Fruit fly (Drosophila melanogaster) whole organism, embryonic: Measurements from ENCODE around the gene waw.

ENCODE experiments used
- Atf-2 ChIP-seq: fragments of 200-800 bp; sonication (Bioruptor generic); optimal IDR thresholded peaks from 2 replicates; lab custom pipeline; 2016; ENCODE audit warnings: missing biosample characterization, missing genetic modification characterization
- Atf3 ChIP-seq: fragments of 200-800 bp; sonication (Bioruptor generic); optimal IDR thresholded peaks from 3 replicates; lab custom pipeline; 2016; ENCODE audit warnings: missing biosample characterization, missing genetic modification characterization
- Blimp-1 ChIP-seq: fragments of 200-800 bp; sonication (Bioruptor generic); optimal IDR thresholded peaks from 3 replicates; lab custom pipeline; 2018; ENCODE audit warnings: missing biosample characterization, missing genetic modification characterization, mild to moderate bottlenecking, moderate library complexity, missing genetic modification reagents
- CG10267 ChIP-seq: fragments of 200-800 bp; sonication (Bioruptor generic); optimal IDR thresholded peaks from 2 replicates; lab custom pipeline; 2018; ENCODE audit warnings: missing biosample characterization, mild to moderate bottlenecking, missing genetic modification characterization, moderate library complexity
- CG12299 ChIP-seq: fragments of 200-800 bp; sonication (Bioruptor generic); optimal IDR thresholded peaks from 2 replicates; lab custom pipeline; 2018; ENCODE audit warnings: missing biosample characterization, mild to moderate bottlenecking, missing genetic modification characterization
- CG12769 ChIP-seq: fragments of 200-800 bp; sonication (Bioruptor generic); optimal IDR thresholded peaks from 2 replicates; lab custom pipeline; 2019; ENCODE audit warnings: missing biosample characterization, mild to moderate bottlenecking, missing genetic modification characterization, moderate library complexity
- CG12942 ChIP-seq: fragments of 200-800 bp; sonication (Bioruptor generic); optimal IDR thresholded peaks from 3 replicates; lab custom pipeline; 2016; ENCODE audit warnings: missing biosample characterization, missing genetic modification characterization
- CG14441 ChIP-seq: fragments of 200-800 bp; sonication (Bioruptor generic); IDR thresholded peaks from 2 replicates; pipeline ENCODE4 v1.3.6; 2022; ENCODE audit warnings: missing biosample characterization, missing genetic modification characterization
- CG14965 ChIP-seq: fragments of 200-800 bp; sonication (Bioruptor generic); optimal IDR thresholded peaks from 2 replicates; lab custom pipeline; 2016; ENCODE audit warnings: missing biosample characterization, missing genetic modification characterization, borderline replicate concordance
- CG15269 ChIP-seq: fragments of 200-800 bp; sonication (Bioruptor generic); optimal IDR thresholded peaks from 2 replicates; lab custom pipeline; 2018; ENCODE audit warnings: missing biosample characterization, mild to moderate bottlenecking, missing genetic modification characterization, moderate library complexity
- CG1602 ChIP-seq: fragments of 200-800 bp; sonication (Bioruptor generic); optimal IDR thresholded peaks from 3 replicates; lab custom pipeline; 2016; ENCODE audit warnings: missing biosample characterization, missing genetic modification characterization
- CG17361 ChIP-seq: fragments of 200-800 bp; sonication (Bioruptor generic); IDR thresholded peaks from 3 replicates; pipeline ENCODE4 v1.3.6; 2022; ENCODE audit warnings: missing biosample characterization, missing genetic modification characterization
- CG18599 ChIP-seq: fragments of 200-800 bp; sonication (Bioruptor generic); optimal IDR thresholded peaks from 3 replicates; lab custom pipeline; 2017; ENCODE audit warnings: missing biosample characterization, missing genetic modification characterization, mild to moderate bottlenecking, moderate library complexity, missing genetic modification reagents
- CG2129 ChIP-seq: fragments of 200-800 bp; sonication (Bioruptor generic); IDR thresholded peaks from 2 replicates; pipeline ENCODE4 v1.3.6; 2022; ENCODE audit warnings: missing biosample characterization, missing genetic modification characterization; ENCODE audit not compliant: partially characterized antibody
- CG2202 ChIP-seq: fragments of 200-800 bp; sonication (Bioruptor generic); optimal IDR thresholded peaks from 2 replicates; lab custom pipeline; 2018; ENCODE audit warnings: missing biosample characterization, mild to moderate bottlenecking, missing genetic modification characterization
- CG30431 ChIP-seq: fragments of 200-800 bp; sonication (Bioruptor generic); optimal IDR thresholded peaks from 2 replicates; lab custom pipeline; 2017; ENCODE audit warnings: missing biosample characterization, missing genetic modification characterization
- CG3847 ChIP-seq: fragments of 200-800 bp; sonication (Bioruptor generic); IDR thresholded peaks from 2 replicates; pipeline ENCODE4 v1.3.6; 2022; ENCODE audit warnings: missing biosample characterization, missing genetic modification characterization
- CG4282 ChIP-seq: fragments of 200-800 bp; sonication (Bioruptor generic); optimal IDR thresholded peaks from 2 replicates; lab custom pipeline; 2016; ENCODE audit warnings: missing biosample characterization, missing genetic modification characterization
- CG4360 ChIP-seq: fragments of 200-800 bp; sonication (Bioruptor generic); IDR thresholded peaks from 2 replicates; pipeline ENCODE4 v1.3.6; 2022; ENCODE audit warnings: missing biosample characterization, missing genetic modification characterization
- CG4820 ChIP-seq: fragments of 200-800 bp; sonication (Bioruptor generic); optimal IDR thresholded peaks from 3 replicates; lab custom pipeline; 2016; ENCODE audit warnings: missing biosample characterization, missing genetic modification characterization
- CG5245 ChIP-seq: fragments of 200-800 bp; sonication (Bioruptor generic); optimal IDR thresholded peaks from 3 replicates; lab custom pipeline; 2016; ENCODE audit warnings: missing biosample characterization, missing genetic modification characterization
- CG6254 ChIP-seq: fragments of 200-800 bp; sonication (Bioruptor generic); optimal IDR thresholded peaks from 3 replicates; lab custom pipeline; 2017; ENCODE audit warnings: mild to moderate bottlenecking, missing biosample characterization, missing genetic modification reagents, missing genetic modification characterization
- CG6813 ChIP-seq: fragments of 200-800 bp; sonication (Bioruptor generic); optimal IDR thresholded peaks from 2 replicates; lab custom pipeline; 2017; ENCODE audit warnings: missing biosample characterization, missing genetic modification characterization, mild to moderate bottlenecking, moderate library complexity, missing genetic modification reagents
- CG9876 ChIP-seq: fragments of 200-800 bp; sonication (Bioruptor generic); optimal IDR thresholded peaks from 2 replicates; lab custom pipeline; 2016; ENCODE audit warnings: missing biosample characterization, missing genetic modification characterization
- Dfd ChIP-seq, 2 experiments: fragments of >200 bp; optimal IDR thresholded peaks; 2 replicates each; lab custom pipeline; 2017; ENCODE audit warnings: missing biosample characterization in 2 of 2, missing genetic modification characterization in 2 of 2
- Dref ChIP-seq: fragments of 200-800 bp; sonication (Bioruptor generic); IDR thresholded peaks from 2 replicates; pipeline ENCODE4 v1.3.6; 2022; ENCODE audit warnings: missing biosample characterization, missing genetic modification characterization
- Ets97D ChIP-seq: fragments of 200-800 bp; sonication (Bioruptor generic); optimal IDR thresholded peaks from 3 replicates; lab custom pipeline; 2016; ENCODE audit warnings: missing biosample characterization, missing genetic modification characterization
- H2.0 ChIP-seq: fragments of 200-800 bp; sonication (Bioruptor generic); IDR thresholded peaks from 2 replicates; pipeline ENCODE4 v1.3.6; 2022; ENCODE audit warnings: missing biosample characterization, missing genetic modification characterization
- HmgD ChIP-seq: fragments of 200-800 bp; sonication (Bioruptor generic); optimal IDR thresholded peaks from 3 replicates; lab custom pipeline; 2016; ENCODE audit warnings: missing biosample characterization, missing genetic modification characterization
- Mes4 ChIP-seq: fragments of 200-800 bp; sonication (Bioruptor generic); optimal IDR thresholded peaks from 2 replicates; lab custom pipeline; 2016; ENCODE audit warnings: missing biosample characterization, missing genetic modification characterization
- Pdp1 ChIP-seq, 2 experiments: fragments of 200-800 bp; sonication (Bioruptor generic); optimal IDR thresholded peaks; 3 replicates each; lab custom pipeline; 2016; ENCODE audit warnings: missing biosample characterization in 2 of 2, missing genetic modification characterization in 2 of 2, mild to moderate bottlenecking in 1 of 2, moderate library complexity in 1 of 2
- Rfx ChIP-seq: fragments of 200-800 bp; sonication (Bioruptor generic); IDR thresholded peaks from 2 replicates; pipeline ENCODE4 v1.3.6; 2022; ENCODE audit warnings: missing biosample characterization, missing genetic modification characterization
- Spps ChIP-seq: fragments of 200-800 bp; sonication (Bioruptor generic); optimal IDR thresholded peaks from 2 replicates; lab custom pipeline; 2018; ENCODE audit warnings: missing biosample characterization, mild to moderate bottlenecking, missing genetic modification characterization
- Tbp ChIP-seq: fragments of >200 bp; optimal IDR thresholded peaks from 2 replicates; lab custom pipeline; 2018; ENCODE audit warnings: missing biosample characterization, missing genetic modification characterization
- ab ChIP-seq: fragments of 200-800 bp; sonication (Bioruptor generic); optimal IDR thresholded peaks from 2 replicates; lab custom pipeline; 2016; ENCODE audit warnings: missing biosample characterization, missing genetic modification characterization
- abd-A ChIP-seq: fragments of 200-800 bp; sonication (Bioruptor generic); optimal IDR thresholded peaks from 3 replicates; lab custom pipeline; 2019; ENCODE audit warnings: missing biosample characterization, mild to moderate bottlenecking, missing genetic modification characterization, moderate library complexity
- bowl ChIP-seq: fragments of 200-800 bp; sonication (Bioruptor generic); IDR thresholded peaks from 2 replicates; pipeline ENCODE4 v1.3.6; 2022; ENCODE audit warnings: missing biosample characterization, missing genetic modification characterization
- croc ChIP-seq: fragments of 200-800 bp; sonication (Bioruptor generic); conservative IDR thresholded peaks from 3 replicates; pipeline ENCODE4 v1.3.6; 2022; ENCODE audit warnings: missing biosample characterization, missing genetic modification characterization
- eve ChIP-seq, 2 experiments: fragments of >200 bp; optimal IDR thresholded peaks; 2 replicates each; lab custom pipeline; 2017; ENCODE audit warnings: missing biosample characterization in 2 of 2, missing genetic modification characterization in 2 of 2
- fd96Cb ChIP-seq: fragments of 200-800 bp; sonication (Bioruptor generic); optimal IDR thresholded peaks from 2 replicates; lab custom pipeline; 2018; ENCODE audit warnings: missing biosample characterization, mild to moderate bottlenecking, missing genetic modification characterization, moderate library complexity
- gsb-n ChIP-seq: fragments of 200-800 bp; sonication (Bioruptor generic); optimal IDR thresholded peaks from 3 replicates; lab custom pipeline; 2018; ENCODE audit warnings: missing biosample characterization, mild to moderate bottlenecking, missing genetic modification characterization
- gt ChIP-seq: fragments of 200-800 bp; sonication (Bioruptor generic); IDR thresholded peaks from 2 replicates; pipeline ENCODE4 v1.3.6; 2022; ENCODE audit warnings: missing biosample characterization, missing genetic modification characterization
- hkb ChIP-seq, 2 experiments: fragments of 200-800 bp in 1 of 2; fragments of >200 bp in 1 of 2; sonication (Bioruptor generic) in 1 of 2; IDR thresholded peaks in 1 of 2; optimal IDR thresholded peaks in 1 of 2; 2 replicates each; pipeline versions ENCODE4 v1.3.6 to Lab custom; 2017 to 2022; ENCODE audit warnings: missing biosample characterization in 1 of 2, missing genetic modification characterization in 1 of 2
- ind ChIP-seq: fragments of 200-800 bp; sonication (Bioruptor generic); optimal IDR thresholded peaks from 3 replicates; lab custom pipeline; 2016; ENCODE audit warnings: missing biosample characterization, missing genetic modification characterization
- kah ChIP-seq: fragments of 200-800 bp; sonication (Bioruptor generic); optimal IDR thresholded peaks from 2 replicates; lab custom pipeline; 2018; ENCODE audit warnings: missing biosample characterization, mild to moderate bottlenecking, missing genetic modification characterization
- mam ChIP-seq: fragments of 200-800 bp; sonication (Bioruptor generic); optimal IDR thresholded peaks from 3 replicates; lab custom pipeline; 2016; ENCODE audit warnings: missing biosample characterization, missing genetic modification characterization
- otp ChIP-seq: fragments of 200-800 bp; sonication (Bioruptor generic); IDR thresholded peaks from 3 replicates; pipeline ENCODE4, ENCODE4 v1.3.6; 2022; ENCODE audit warnings: missing biosample characterization, missing genetic modification characterization
- ssp ChIP-seq: fragments of 200-800 bp; sonication (Bioruptor generic); IDR thresholded peaks from 2 replicates; pipeline ENCODE4 v1.3.6; 2022; ENCODE audit warnings: missing biosample characterization, missing genetic modification characterization
- stc ChIP-seq: fragments of 200-800 bp; sonication (Bioruptor generic); IDR thresholded peaks from 2 replicates; pipeline ENCODE4 v1.3.6; 2022; ENCODE audit warnings: missing biosample characterization, missing genetic modification characterization
- ttk ChIP-seq: fragments of 200-800 bp; sonication (Bioruptor generic); IDR thresholded peaks from 2 replicates; pipeline ENCODE4 v2.1.2; 2022; ENCODE audit warnings: missing biosample characterization, missing genetic modification characterization
- wdn ChIP-seq: fragments of 200-800 bp; sonication (Bioruptor generic); IDR thresholded peaks from 2 replicates; pipeline ENCODE4 v1.3.6; 2022; ENCODE audit warnings: missing biosample characterization, missing genetic modification characterization

The waw gene

dm6 chrX:21375595-21376047, 12.8 kb downstream of the waw start:
- TF ChIP-seq otp (GFP tag; lab: Robert Waterston, UW), result no peak
- TF ChIP-seq CG12299 (tag; lab: Kevin White, UChicago), result no peak
- TF ChIP-seq Ets97D, result no peak
- TF ChIP-seq Tbp (GFP tag; lab: Kevin White, UChicago), result no peak
- TF ChIP-seq Rfx (GFP tag; lab: Robert Waterston, UW), result peak; percentile 57
- TF ChIP-seq HmgD (GFP tag; lab: Kevin White, UChicago), result no peak
- no peak for TF ChIP-seq Atf3 (GFP tag; lab: Kevin White, UChicago)
- no peak for TF ChIP-seq Dref (GFP tag; lab: Robert Waterston, UW)
- TF ChIP-seq Pdp1 (GFP tag; optimal IDR thresholded peaks at IDR 0.05; lab: Kevin White, UChicago), result peak in 1 of 2 experiments; percentile 99
- peak; percentile 36 for TF ChIP-seq Blimp-1 (GFP tag; lab: Kevin White, UChicago)
- peak; percentile 27 for TF ChIP-seq fd96Cb
- no peak for TF ChIP-seq Atf-2 (GFP tag; lab: Kevin White, UChicago)
- peak; percentile 52; the same call in 2 of the 3 replicates for TF ChIP-seq CG17361
- no peak for TF ChIP-seq wdn (GFP tag; lab: Robert Waterston, UW)
- no peak for TF ChIP-seq CG2129
- no peak for TF ChIP-seq ssp (GFP tag; lab: Robert Waterston, UW)
- no peak for TF ChIP-seq CG2202 (tag; lab: Kevin White, UChicago)
- TF ChIP-seq CG4360 (GFP tag; lab: Robert Waterston, UW), result no peak
- no peak for TF ChIP-seq gt
- TF ChIP-seq Mes4 (GFP tag; lab: Kevin White, UChicago), result no peak
- no peak for TF ChIP-seq CG9876
- no peak for TF ChIP-seq CG5245 (GFP tag; lab: Kevin White, UChicago)
- TF ChIP-seq stc, result no peak
- no peak for TF ChIP-seq CG6254 (GFP tag; lab: Kevin White, UChicago)
- TF ChIP-seq CG14441 (GFP tag; lab: Robert Waterston, UW), result no peak
- no peak for TF ChIP-seq CG4282
- TF ChIP-seq kah, result no peak
- TF ChIP-seq hkb (optimal IDR thresholded peaks at IDR 0.05; lab: Kevin White, UChicago), result no peak
- TF ChIP-seq hkb (GFP tag; IDR thresholded peaks at IDR 0.05; lab: Robert Waterston, UW), result 0 out of 2 replicates have a peak, but pooled peaks have one; percentile 7
- TF ChIP-seq croc (GFP tag; lab: Robert Waterston, UW), result no peak
- peak; percentile 19 for TF ChIP-seq CG6813 (GFP tag; lab: Kevin White, UChicago)
- no peak for TF ChIP-seq eve (GFP tag; optimal IDR thresholded peaks at IDR 0.05; lab: Kevin White, UChicago)
- TF ChIP-seq CG15269 (tag; lab: Kevin White, UChicago), result no peak
- TF ChIP-seq gsb-n (tag; lab: Kevin White, UChicago), result no peak
- TF ChIP-seq abd-A, result no peak
- TF ChIP-seq CG30431 (GFP tag; lab: Kevin White, UChicago), result no peak
- no peak for TF ChIP-seq CG12769 (tag; lab: Kevin White, UChicago)
- peak; percentile 31 for TF ChIP-seq ind (GFP tag; lab: Kevin White, UChicago)
- peak; percentile 70 for TF ChIP-seq CG18599
- no peak for TF ChIP-seq H2.0 (GFP tag; lab: Robert Waterston, UW)
- TF ChIP-seq ttk (GFP tag; lab: Robert Waterston, UW), result no peak
- TF ChIP-seq CG10267 (tag; lab: Kevin White, UChicago), result peak; percentile 19
- no peak for TF ChIP-seq mam
- TF ChIP-seq CG12942 (GFP tag; lab: Kevin White, UChicago), result no peak
- TF ChIP-seq CG4820 (GFP tag; lab: Kevin White, UChicago), result no peak
- TF ChIP-seq ab (GFP tag; lab: Kevin White, UChicago), result no peak
- TF ChIP-seq bowl (GFP tag; lab: Robert Waterston, UW), result no peak
- TF ChIP-seq Dfd (GFP tag; optimal IDR thresholded peaks at IDR 0.05; lab: Kevin White, UChicago), result no peak
- TF ChIP-seq CG14965 (GFP tag; lab: Kevin White, UChicago), result no peak
- TF ChIP-seq Spps (tag; lab: Kevin White, UChicago), result no peak
- TF ChIP-seq CG3847, result peak; percentile 13; the same call in 1 of the 2 replicates
- no peak for TF ChIP-seq CG1602 (GFP tag; lab: Kevin White, UChicago)
